Worm (Caenorhabditis elegans) whole organism, midembryonic: ENCODE measurements around the gene grl-31.

Experiments used
- T22C8.4 ChIP-seq: fragments of 200-800 bp; sonication (Bioruptor generic); IDR thresholded peaks from 2 replicates; pipeline ENCODE4 v1.3.6; 2022; ENCODE audit warnings: missing genetic modification characterization, missing compliant biosample characterization
- flt-1 ChIP-seq: fragments of 200-800 bp; sonication (Bioruptor generic); IDR thresholded peaks from 2 replicates; pipeline ENCODE4 v1.3.6; 2022; ENCODE audit warnings: missing genetic modification characterization, missing compliant biosample characterization
- klf-2 ChIP-seq: fragments of 200-800 bp; sonication (Bioruptor generic); conservative IDR thresholded peaks from 2 replicates; pipeline ENCODE4 v1.3.6; 2022; ENCODE audit warnings: missing genetic modification reagents, missing genetic modification characterization, missing compliant biosample characterization
- ref-1 ChIP-seq: fragments of 200-800 bp; sonication (Bioruptor generic); conservative IDR thresholded peaks from 2 replicates; pipeline ENCODE4 v1.3.6; 2022; ENCODE audit warnings: missing genetic modification reagents, missing genetic modification characterization, missing compliant biosample characterization
- ztf-29 ChIP-seq: fragments of 200-800 bp; sonication (Bioruptor generic); IDR thresholded peaks from 2 replicates; pipeline ENCODE4 v1.3.6; 2022; ENCODE audit warnings: missing genetic modification reagents, missing genetic modification characterization, missing compliant biosample characterization

ce11 chrV:3605325-3605724 is 47.7 kb upstream of the grl-31 start, which contains the start of gene T22F3.8:
- TF ChIP-seq flt-1 (GFP tag; lab: Robert Waterston, UW) (no peak), T22C8.4 (GFP tag; lab: Robert Waterston, UW) (no peak), ztf-29 (GFP tag; lab: Robert Waterston, UW) (no peak), klf-2 (GFP tag; lab: Robert Waterston, UW) (no peak), ref-1 (GFP tag; lab: Robert Waterston, UW) (no peak)
